Worm (Caenorhabditis elegans) whole organism, late embryonic: ENCODE data around the gene C33H5.1.

Experiments used
- C08G9.2 ChIP-seq: sonication (generic microtip); optimal IDR thresholded peaks from 2 replicates; lab custom pipeline; 2016; ENCODE audit warnings: mild to moderate bottlenecking, missing genetic modification characterization, moderate library complexity, missing compliant biosample characterization
- K02D7.2 ChIP-seq: sonication (generic microtip); optimal IDR thresholded peaks from 2 replicates; lab custom pipeline; 2017; ENCODE audit warnings: mild to moderate bottlenecking, missing genetic modification characterization, missing compliant biosample characterization
- T23F11.4 ChIP-seq: fragments of 200-800 bp; sonication (Bioruptor generic); optimal IDR thresholded peaks from 2 replicates; lab custom pipeline; 2018; ENCODE audit warnings: mild to moderate bottlenecking, missing genetic modification characterization, missing compliant biosample characterization
- ceh-34 ChIP-seq: sonication (generic microtip); optimal IDR thresholded peaks from 2 replicates; lab custom pipeline; 2016; ENCODE audit warnings: mild to moderate bottlenecking, missing genetic modification characterization, missing compliant biosample characterization
- ceh-9 ChIP-seq: sonication (generic microtip); optimal IDR thresholded peaks from 2 replicates; lab custom pipeline; 2016; ENCODE audit warnings: mild to moderate bottlenecking, missing genetic modification characterization, inconsistent platforms, missing compliant biosample characterization
- fkh-10 ChIP-seq: fragments of 150-350 bp; optimal IDR thresholded peaks from 2 replicates; lab custom pipeline; 2014; ENCODE audit warnings: missing biosample characterization, missing genetic modification reagents, missing genetic modification characterization
- fkh-6 ChIP-seq: sonication (generic microtip); optimal IDR thresholded peaks from 2 replicates; lab custom pipeline; 2016; ENCODE audit warnings: missing genetic modification characterization, missing compliant biosample characterization
- nhr-11 ChIP-seq: fragments of 150-350 bp; optimal IDR thresholded peaks from 2 replicates; lab custom pipeline; 2014; ENCODE audit warnings: missing biosample characterization, missing genetic modification characterization
- nhr-232 ChIP-seq: sonication (generic microtip); optimal IDR thresholded peaks from 2 replicates; lab custom pipeline; 2016; ENCODE audit warnings: missing genetic modification characterization, missing compliant biosample characterization
- npax-4 ChIP-seq: sonication (generic microtip); optimal IDR thresholded peaks from 2 replicates; lab custom pipeline; 2016; ENCODE audit warnings: missing genetic modification characterization, missing compliant biosample characterization
- pha-4 ChIP-seq: fragments of 150-350 bp; optimal IDR thresholded peaks from 2 replicates; lab custom pipeline; 2018; ENCODE audit warnings: missing biosample characterization, missing genetic modification reagents, missing genetic modification characterization
- sdc-2 ChIP-seq: sonication (generic microtip); optimal IDR thresholded peaks from 2 replicates; lab custom pipeline; 2016; ENCODE audit warnings: missing genotype, missing genetic modification characterization, missing compliant biosample characterization
- unc-3 ChIP-seq, 2 experiments: fragments of 200-800 bp in 1 of 2; sonication (Bioruptor generic) in 1 of 2; sonication (generic microtip) in 1 of 2; conservative IDR thresholded peaks in 1 of 2; optimal IDR thresholded peaks in 1 of 2; 2 replicates each; pipeline versions ENCODE4 v1.3.6 to Lab custom; 2016 to 2022; ENCODE audit warnings: missing compliant biosample characterization in 2 of 2, missing genetic modification characterization in 2 of 2, missing genetic modification reagents in 1 of 2

- no peak for TF ChIP-seq T23F11.4
- TF ChIP-seq K02D7.2 (tag; lab: Kevin White, UChicago) = no peak
- no peak for TF ChIP-seq fkh-6 (tag; lab: Kevin White, UChicago)
- no peak for TF ChIP-seq npax-4
- TF ChIP-seq C08G9.2 = no peak
- TF ChIP-seq fkh-10 (GFP tag; lab: Kevin White, UChicago) = no peak
- TF ChIP-seq ceh-9 (tag; lab: Kevin White, UChicago) = no peak
- TF ChIP-seq nhr-232 (tag; lab: Kevin White, UChicago) = no peak
- no peak for TF ChIP-seq unc-3 (GFP tag; conservative IDR thresholded peaks at IDR 0.05; lab: Robert Waterston, UW)
- no peak for TF ChIP-seq unc-3 (tag; optimal IDR thresholded peaks at IDR 0.05; lab: Kevin White, UChicago)
- TF ChIP-seq nhr-11 = no peak
- TF ChIP-seq ceh-34 (tag; lab: Kevin White, UChicago) = no peak
- TF ChIP-seq sdc-2 (tag; lab: Kevin White, UChicago) = no peak
- no peak for TF ChIP-seq pha-4 (tag; lab: Kevin White, UChicago)
Observed at ce11 chrIV:7775725-7776124, 33.0 kb upstream of the C33H5.1 start, which contains the start of gene swd-2.1.
